Fruit fly (Drosophila melanogaster) whole organism, embryonic: Measurements from ENCODE around the gene nxf2.

Experiments
- Atf6 ChIP-seq: fragments of 200-800 bp; sonication (Bioruptor generic); IDR thresholded peaks from 2 replicates; pipeline ENCODE4 v1.3.6; 2022; ENCODE audit warnings: missing biosample characterization, missing genetic modification characterization
- CG10267 ChIP-seq: fragments of 200-800 bp; sonication (Bioruptor generic); optimal IDR thresholded peaks from 2 replicates; lab custom pipeline; 2018; ENCODE audit warnings: missing biosample characterization, mild to moderate bottlenecking, missing genetic modification characterization, moderate library complexity
- CG10321 ChIP-seq: fragments of 200-800 bp; sonication (Bioruptor generic); IDR thresholded peaks from 2 replicates; pipeline ENCODE4 v1.3.6; 2022; ENCODE audit warnings: missing biosample characterization, missing genetic modification characterization
- CG10979 ChIP-seq: fragments of 200-800 bp; sonication (Bioruptor generic); optimal IDR thresholded peaks from 2 replicates; lab custom pipeline; 2018; ENCODE audit warnings: missing biosample characterization, mild to moderate bottlenecking, missing genetic modification characterization, moderate library complexity
- CG11085 ChIP-seq: fragments of 200-800 bp; sonication (Bioruptor generic); IDR thresholded peaks from 2 replicates; pipeline ENCODE4 v1.3.6; 2022; ENCODE audit warnings: missing biosample characterization, missing genetic modification characterization
- CG11456 ChIP-seq: fragments of 200-800 bp; sonication (Bioruptor generic); IDR thresholded peaks from 3 replicates; pipeline ENCODE4 v1.3.6; 2022; ENCODE audit warnings: missing biosample characterization, missing genetic modification characterization
- CG13296 ChIP-seq: fragments of 200-800 bp; sonication (Bioruptor generic); optimal IDR thresholded peaks from 3 replicates; lab custom pipeline; 2018; ENCODE audit warnings: missing biosample characterization, mild to moderate bottlenecking, missing genetic modification characterization
- CG14050 ChIP-seq: fragments of 200-800 bp; sonication (Bioruptor generic); IDR thresholded peaks from 3 replicates; pipeline ENCODE4 v1.3.6; 2022; ENCODE audit warnings: missing biosample characterization, missing genetic modification characterization
- CG17802 ChIP-seq: fragments of 200-800 bp; sonication (Bioruptor generic); optimal IDR thresholded peaks from 2 replicates; lab custom pipeline; 2018; ENCODE audit warnings: missing biosample characterization, mild to moderate bottlenecking, missing genetic modification characterization, moderate library complexity
- CG18764 ChIP-seq: fragments of 200-800 bp; sonication (Bioruptor generic); optimal IDR thresholded peaks from 3 replicates; lab custom pipeline; 2016; ENCODE audit warnings: missing biosample characterization, missing genetic modification characterization
- CG2875 ChIP-seq: fragments of 200-800 bp; sonication (Bioruptor generic); optimal IDR thresholded peaks from 2 replicates; lab custom pipeline; 2017; ENCODE audit warnings: missing biosample characterization, mild to moderate bottlenecking, missing genetic modification characterization, missing genetic modification reagents
- CG31388 ChIP-seq: fragments of 200-800 bp; sonication (Bioruptor generic); optimal IDR thresholded peaks from 2 replicates; lab custom pipeline; 2016; ENCODE audit warnings: missing biosample characterization, missing genetic modification characterization
- CG31441 ChIP-seq: fragments of 200-800 bp; sonication (Bioruptor generic); IDR thresholded peaks from 2 replicates; pipeline ENCODE4 v1.3.6; 2022; ENCODE audit warnings: missing biosample characterization, missing genetic modification characterization
- CG3163 ChIP-seq: fragments of 200-800 bp; sonication (Bioruptor generic); optimal IDR thresholded peaks from 3 replicates; lab custom pipeline; 2016; ENCODE audit warnings: missing biosample characterization, missing genetic modification characterization
- CG4328 ChIP-seq: fragments of 200-800 bp; sonication (Bioruptor generic); optimal IDR thresholded peaks from 3 replicates; lab custom pipeline; 2017; ENCODE audit warnings: missing biosample characterization, missing genetic modification reagents, missing genetic modification characterization
- CG5180 ChIP-seq: fragments of 200-800 bp; sonication (Bioruptor generic); optimal IDR thresholded peaks from 3 replicates; lab custom pipeline; 2017; ENCODE audit warnings: missing biosample characterization, missing genetic modification characterization, mild to moderate bottlenecking, moderate library complexity, missing genetic modification reagents
- CG9437 ChIP-seq: fragments of 200-800 bp; sonication (Bioruptor generic); optimal IDR thresholded peaks from 2 replicates; lab custom pipeline; 2018; ENCODE audit warnings: missing biosample characterization, mild to moderate bottlenecking, missing genetic modification characterization
- Chrac-16 ChIP-seq: fragments of 200-800 bp; sonication (Bioruptor generic); optimal IDR thresholded peaks from 3 replicates; lab custom pipeline; 2016; ENCODE audit warnings: missing biosample characterization, missing genetic modification characterization
- CrebB ChIP-seq: fragments of 200-800 bp; sonication (Bioruptor generic); optimal IDR thresholded peaks from 3 replicates; lab custom pipeline; 2018; ENCODE audit warnings: missing biosample characterization, mild to moderate bottlenecking, missing genetic modification characterization
- Dek ChIP-seq: fragments of 200-800 bp; sonication (Bioruptor generic); optimal IDR thresholded peaks from 3 replicates; lab custom pipeline; 2019; ENCODE audit warnings: missing biosample characterization, mild to moderate bottlenecking, missing genetic modification characterization, moderate library complexity
- Dfd ChIP-seq, 2 experiments: fragments of >200 bp; optimal IDR thresholded peaks; 2 replicates each; lab custom pipeline; 2017; ENCODE audit warnings: missing biosample characterization in 2 of 2, missing genetic modification characterization in 2 of 2
- Dip2 ChIP-seq: fragments of 200-800 bp; sonication (Bioruptor generic); IDR thresholded peaks from 2 replicates; pipeline ENCODE4 v1.3.6; 2022; ENCODE audit warnings: missing biosample characterization, missing genetic modification characterization
- Doc2 ChIP-seq: fragments of 200-800 bp; sonication (Bioruptor generic); IDR thresholded peaks from 2 replicates; pipeline ENCODE4 v1.3.6; 2022; ENCODE audit warnings: missing biosample characterization, missing genetic modification characterization
- E2f1 ChIP-seq: fragments of 200-800 bp; sonication (Bioruptor generic); IDR thresholded peaks from 2 replicates; pipeline ENCODE4 v1.3.6; 2022; ENCODE audit warnings: missing biosample characterization, missing genetic modification characterization
- Eip74EF ChIP-seq, 2 experiments: fragments of 200-800 bp in 1 of 2; fragments of >200 bp in 1 of 2; sonication (Bioruptor generic) in 1 of 2; optimal IDR thresholded peaks; 2 replicates each; lab custom pipeline; 2017 to 2019; ENCODE audit warnings: missing biosample characterization in 2 of 2, missing genetic modification characterization in 2 of 2, mild to moderate bottlenecking in 1 of 2, moderate library complexity in 1 of 2
- Fer3 ChIP-seq: fragments of 200-800 bp; sonication (Bioruptor generic); optimal IDR thresholded peaks from 2 replicates; lab custom pipeline; 2018; ENCODE audit warnings: missing biosample characterization, mild to moderate bottlenecking, missing genetic modification characterization, moderate library complexity
- H2.0 ChIP-seq: fragments of 200-800 bp; sonication (Bioruptor generic); IDR thresholded peaks from 2 replicates; pipeline ENCODE4 v1.3.6; 2022; ENCODE audit warnings: missing biosample characterization, missing genetic modification characterization
- HHEX ChIP-seq: fragments of 200-800 bp; sonication (Bioruptor generic); optimal IDR thresholded peaks from 3 replicates; lab custom pipeline; 2017; ENCODE audit warnings: missing biosample characterization, mild to moderate bottlenecking, missing genetic modification characterization, missing genetic modification reagents
- HLH54F ChIP-seq: fragments of 200-800 bp; sonication (Bioruptor generic); optimal IDR thresholded peaks from 3 replicates; lab custom pipeline; 2016; ENCODE audit warnings: missing biosample characterization, missing genetic modification characterization
- Hmx ChIP-seq: fragments of 200-800 bp; sonication (Bioruptor generic); optimal IDR thresholded peaks from 2 replicates; lab custom pipeline; 2016; ENCODE audit warnings: missing biosample characterization, missing genetic modification characterization
- Jarid2 ChIP-seq: fragments of 200-800 bp; sonication (Bioruptor generic); optimal IDR thresholded peaks from 3 replicates; lab custom pipeline; 2017; ENCODE audit warnings: mild to moderate bottlenecking, missing biosample characterization, missing genetic modification reagents, missing genetic modification characterization
- Lim3 ChIP-seq: fragments of 200-800 bp; sonication (Bioruptor generic); IDR thresholded peaks from 2 replicates; pipeline ENCODE4 v1.3.6; 2022; ENCODE audit warnings: missing biosample characterization, missing genetic modification characterization
- MTF-1 ChIP-seq: fragments of 200-800 bp; sonication (Bioruptor generic); optimal IDR thresholded peaks from 2 replicates; lab custom pipeline; 2018; ENCODE audit warnings: missing biosample characterization, mild to moderate bottlenecking, missing genetic modification characterization, borderline replicate concordance
- Mes4 ChIP-seq: fragments of 200-800 bp; sonication (Bioruptor generic); optimal IDR thresholded peaks from 2 replicates; lab custom pipeline; 2016; ENCODE audit warnings: missing biosample characterization, missing genetic modification characterization
- Myb ChIP-seq: fragments of 200-800 bp; sonication (Bioruptor generic); optimal IDR thresholded peaks from 2 replicates; lab custom pipeline; 2016; ENCODE audit warnings: missing biosample characterization, missing genetic modification characterization
- Ptx1 ChIP-seq: fragments of 200-800 bp; sonication (Bioruptor generic); IDR thresholded peaks from 2 replicates; pipeline ENCODE4 v1.3.6; 2022; ENCODE audit warnings: missing biosample characterization, missing genetic modification characterization
- Rfx ChIP-seq: fragments of 200-800 bp; sonication (Bioruptor generic); IDR thresholded peaks from 2 replicates; pipeline ENCODE4 v1.3.6; 2022; ENCODE audit warnings: missing biosample characterization, missing genetic modification characterization
- bigmax ChIP-seq: fragments of 200-800 bp; sonication (Bioruptor generic); optimal IDR thresholded peaks from 2 replicates; lab custom pipeline; 2018; ENCODE audit warnings: missing biosample characterization, mild to moderate bottlenecking, missing genetic modification characterization
- cato ChIP-seq: fragments of 200-800 bp; sonication (Bioruptor generic); optimal IDR thresholded peaks from 2 replicates; lab custom pipeline; 2016; ENCODE audit warnings: missing biosample characterization, missing genetic modification characterization, borderline replicate concordance
- corto ChIP-seq: fragments of 200-800 bp; sonication (Bioruptor generic); optimal IDR thresholded peaks from 2 replicates; lab custom pipeline; 2016; ENCODE audit warnings: missing biosample characterization, mild to moderate bottlenecking, missing genetic modification characterization, moderate library complexity
- disco-r ChIP-seq: fragments of 200-800 bp; sonication (Bioruptor generic); optimal IDR thresholded peaks from 2 replicates; lab custom pipeline; 2016; ENCODE audit warnings: missing biosample characterization, missing genetic modification characterization
- eyg ChIP-seq: fragments of 200-800 bp; sonication (Bioruptor generic); optimal IDR thresholded peaks from 3 replicates; lab custom pipeline; 2016; ENCODE audit warnings: missing biosample characterization, missing genetic modification characterization
- fd64A ChIP-seq: fragments of 200-800 bp; sonication (Bioruptor generic); optimal IDR thresholded peaks from 3 replicates; lab custom pipeline; 2018; ENCODE audit warnings: missing biosample characterization, mild to moderate bottlenecking, missing genetic modification characterization
- ftz-f1 ChIP-seq: fragments of 200-800 bp; sonication (Bioruptor generic); optimal IDR thresholded peaks from 2 replicates; lab custom pipeline; 2016; ENCODE audit warnings: missing biosample characterization, missing genetic modification characterization
- lmd ChIP-seq: fragments of 200-800 bp; sonication (Bioruptor generic); IDR thresholded peaks from 2 replicates; pipeline ENCODE4 v1.3.6; 2022; ENCODE audit warnings: missing biosample characterization, missing genetic modification characterization
- odd ChIP-seq: fragments of 200-800 bp; sonication (Bioruptor generic); optimal IDR thresholded peaks from 2 replicates; lab custom pipeline; 2017; ENCODE audit warnings: missing biosample characterization, mild to moderate bottlenecking, missing genetic modification characterization
- org-1 ChIP-seq: fragments of 200-800 bp; sonication (Bioruptor generic); optimal IDR thresholded peaks from 2 replicates; lab custom pipeline; 2017; ENCODE audit warnings: missing biosample characterization, missing genetic modification characterization
- pum ChIP-seq: fragments of 200-800 bp; sonication (Bioruptor generic); optimal IDR thresholded peaks from 2 replicates; lab custom pipeline; 2016; ENCODE audit warnings: missing biosample characterization, missing genetic modification characterization
- tio ChIP-seq: fragments of 200-800 bp; sonication (Bioruptor generic); optimal IDR thresholded peaks from 2 replicates; lab custom pipeline; 2017; ENCODE audit warnings: missing biosample characterization, missing genetic modification characterization, inconsistent platforms
- unc-4 ChIP-seq: fragments of 200-800 bp; sonication (Bioruptor generic); IDR thresholded peaks from 2 replicates; pipeline ENCODE4 v1.3.6; 2022; ENCODE audit warnings: missing biosample characterization, missing genetic modification characterization; ENCODE audit not compliant: partially characterized antibody
- zen ChIP-seq: fragments of 200-800 bp; sonication (Bioruptor generic); optimal IDR thresholded peaks from 3 replicates; lab custom pipeline; 2018; ENCODE audit warnings: missing biosample characterization, mild to moderate bottlenecking, missing genetic modification characterization, moderate library complexity

The nxf2 gene

DNA sequence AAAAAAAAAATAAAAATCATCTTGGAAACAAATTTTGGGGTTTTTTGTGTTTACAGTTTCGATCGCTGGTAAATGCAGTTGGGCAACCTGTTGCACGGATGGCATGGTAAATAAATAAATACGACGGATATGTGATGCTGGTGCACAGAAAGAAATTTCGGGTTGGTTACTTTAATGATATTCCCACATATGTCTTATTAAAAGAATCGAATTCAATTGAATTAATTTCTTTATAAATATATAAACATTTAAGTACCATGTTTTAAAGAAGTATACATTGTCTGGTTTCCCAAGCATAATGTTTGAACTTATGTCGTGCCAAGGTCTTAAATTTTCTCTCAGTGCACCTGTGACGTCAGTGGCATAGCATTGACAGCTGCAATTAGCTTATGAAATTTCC lies 12.6 kb downstream of the nxf2 start (continued):
- peak in 1 of 2 experiments; percentile 70 for TF ChIP-seq Eip74EF (GFP tag; optimal IDR thresholded peaks at IDR 0.05; lab: Kevin White, UChicago)
- peak; percentile 46 for TF ChIP-seq CG18764
- TF ChIP-seq Fer3 (tag; lab: Kevin White, UChicago): peak; percentile 45
- TF ChIP-seq Chrac-16 (GFP tag; lab: Kevin White, UChicago): peak; percentile 49
- peak; percentile 77 for TF ChIP-seq fd64A (GFP tag; lab: Kevin White, UChicago)
- peak; percentile 43; the same call in 1 of the 2 replicates for TF ChIP-seq H2.0 (GFP tag; lab: Robert Waterston, UW)
- peak; percentile 22 for TF ChIP-seq tio (GFP tag; lab: Kevin White, UChicago)
- TF ChIP-seq CG11085 (GFP tag; lab: Robert Waterston, UW): no peak
- TF ChIP-seq Jarid2 (GFP tag; lab: Kevin White, UChicago): peak; percentile 1
- no peak for TF ChIP-seq Doc2 (GFP tag; lab: Robert Waterston, UW)
- TF ChIP-seq CrebB (tag; lab: Kevin White, UChicago): no peak
- TF ChIP-seq Myb (GFP tag; lab: Kevin White, UChicago): no peak
- TF ChIP-seq HHEX: peak; percentile 42
- TF ChIP-seq CG9437 (GFP tag; lab: Kevin White, UChicago): peak; percentile 53
- no peak for TF ChIP-seq CG17802 (tag; lab: Kevin White, UChicago)
- peak; percentile 19; the same call in 1 of the 2 replicates for TF ChIP-seq Rfx (GFP tag; lab: Robert Waterston, UW)
- TF ChIP-seq Lim3 (GFP tag; lab: Robert Waterston, UW): no peak
- TF ChIP-seq CG13296 (GFP tag; lab: Kevin White, UChicago): peak; percentile 44
- peak; percentile 67 for TF ChIP-seq CG10267
- TF ChIP-seq zen (tag; lab: Kevin White, UChicago): peak; percentile 57
- TF ChIP-seq corto: no peak
- TF ChIP-seq Mes4 (GFP tag; lab: Kevin White, UChicago): no peak
- no peak for TF ChIP-seq disco-r
- TF ChIP-seq CG14050 (GFP tag; lab: Robert Waterston, UW): no peak
- peak; percentile 28 for TF ChIP-seq MTF-1 (GFP tag; lab: Kevin White, UChicago)
- TF ChIP-seq Hmx (GFP tag; lab: Kevin White, UChicago): no peak
- no peak for TF ChIP-seq CG31388 (GFP tag; lab: Kevin White, UChicago)
- TF ChIP-seq E2f1 (GFP tag; lab: Robert Waterston, UW): peak; percentile 50
- TF ChIP-seq CG5180 (GFP tag; lab: Kevin White, UChicago): peak; percentile 45
- TF ChIP-seq CG4328 (GFP tag; lab: Kevin White, UChicago): peak; percentile 56
- no peak for TF ChIP-seq CG11456
- no peak for TF ChIP-seq bigmax
- peak; percentile 61 for TF ChIP-seq Ptx1
- peak; percentile 75 for TF ChIP-seq CG31441 (GFP tag; lab: Robert Waterston, UW)
- no peak for TF ChIP-seq Dip2
- peak; percentile 82 for TF ChIP-seq CG10979
- TF ChIP-seq pum: no peak
- no peak for TF ChIP-seq HLH54F (GFP tag; lab: Kevin White, UChicago)
- TF ChIP-seq ftz-f1: no peak
- peak; percentile 48 for TF ChIP-seq odd (GFP tag; lab: Kevin White, UChicago)
- TF ChIP-seq Dek (tag; lab: Kevin White, UChicago): no peak
- peak; percentile 48; the same call in 1 of the 2 replicates for TF ChIP-seq lmd (GFP tag; lab: Robert Waterston, UW)
- no peak for TF ChIP-seq eyg
- peak; percentile 6 for TF ChIP-seq cato (GFP tag; lab: Kevin White, UChicago)
- no peak for TF ChIP-seq Dfd (GFP tag; optimal IDR thresholded peaks at IDR 0.05; lab: Kevin White, UChicago)
- peak; percentile 50 for TF ChIP-seq CG2875 (GFP tag; lab: Kevin White, UChicago)
- no peak for TF ChIP-seq CG10321 (GFP tag; lab: Robert Waterston, UW)
- TF ChIP-seq CG3163 (GFP tag; lab: Kevin White, UChicago): no peak
- TF ChIP-seq org-1 (GFP tag; lab: Kevin White, UChicago): peak; percentile 45
- no peak for TF ChIP-seq unc-4 (GFP tag; lab: Robert Waterston, UW)
- TF ChIP-seq Atf6 (GFP tag; lab: Robert Waterston, UW): no peak
